Worm (Caenorhabditis elegans): Measurements from ENCODE around the gene C46A5.1.

C46A5.1 gene

DNA sequence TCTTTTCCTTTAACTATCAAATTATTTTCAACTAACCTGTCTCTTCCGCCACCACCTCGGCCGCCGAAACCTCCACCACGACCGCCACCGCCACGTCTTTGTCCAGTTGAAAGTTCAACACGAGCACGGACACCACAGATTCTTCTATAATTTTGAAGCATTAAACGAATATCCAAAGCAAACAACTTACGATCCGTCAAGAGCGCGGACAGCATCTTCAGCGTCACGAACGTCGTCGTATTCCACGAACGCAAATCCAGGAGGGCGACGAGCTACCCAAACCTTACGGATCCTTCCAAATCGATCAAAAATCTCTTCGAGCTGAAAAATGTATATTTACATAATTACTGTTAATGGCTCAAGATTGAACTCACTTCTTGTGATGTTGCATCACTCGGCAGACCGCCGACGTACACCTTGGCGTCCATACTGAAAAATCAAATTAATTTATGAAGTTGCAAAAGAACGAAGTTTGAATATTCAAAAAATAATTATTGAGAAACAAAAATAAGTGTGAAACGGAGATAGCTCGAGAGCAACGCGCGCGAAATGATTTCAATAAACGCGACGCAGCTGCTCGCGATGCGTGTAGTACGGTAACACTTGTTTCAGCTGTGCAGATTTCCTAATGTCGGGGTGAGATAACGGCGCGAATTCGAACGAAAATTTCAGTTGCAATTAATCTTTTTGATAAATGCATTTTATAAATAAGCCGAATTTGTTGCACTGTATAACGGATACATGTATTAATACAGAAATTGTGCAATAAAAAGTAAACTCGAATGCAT lies 27.3 kb downstream of the C46A5.1 start, which contains the start of gene rsp-6 (continued):
- no peak for TF ChIP-seq ceh-28 (tag; optimal IDR thresholded peaks at IDR 0.05)
- TF ChIP-seq nhr-48 (tag; optimal IDR thresholded peaks at IDR 0.05) = peak; percentile 16

ce11 chrIV:7791821-7792446 lies 28.2 kb downstream of the C46A5.1 start, which contains the start of gene C33H5.13:
Gene C33H5.13 (minus strand): TSS chrIV:7792263.
- peak; percentile 90 for TF ChIP-seq pqm-1 (tag; optimal IDR thresholded peaks at IDR 0.05)
- TF ChIP-seq hlh-11 (tag; optimal IDR thresholded peaks at IDR 0.05) = peak; percentile 61
- TF ChIP-seq nhr-77 (tag; optimal IDR thresholded peaks at IDR 0.05) = peak; percentile 43
- TF ChIP-seq daf-16 (GFP tag; optimal IDR thresholded peaks at IDR 0.05) = no peak
- peak; percentile 44 for TF ChIP-seq daf-16 (tag; optimal IDR thresholded peaks at IDR 0.05)
- peak; percentile 71 for TF ChIP-seq aha-1 (tag)
- no peak for TF ChIP-seq php-3 (GFP tag; IDR thresholded peaks at IDR 0.05)
- no peak for TF ChIP-seq F49E8.2 (tag; optimal IDR thresholded peaks at IDR 0.05; ENCODE audit: borderline replicate concordance)
- peak; percentile 50 for TF ChIP-seq dve-1 (tag; optimal IDR thresholded peaks at IDR 0.05; ENCODE audit: insufficient read depth)
- peak; percentile 8; the same call in 1 of the 2 replicates for TF ChIP-seq dmd-6 (GFP tag; IDR thresholded peaks at IDR 0.05)
- TF ChIP-seq lsy-2 (tag; optimal IDR thresholded peaks at IDR 0.05) = peak in 1 of 2 experiments; percentile 18
- no peak for TF ChIP-seq F37D6.2 (tag; optimal IDR thresholded peaks at IDR 0.05)
- peak; percentile 49 for TF ChIP-seq nhr-28 (tag; optimal IDR thresholded peaks at IDR 0.05)
- TF ChIP-seq arid-1 (GFP tag; conservative IDR thresholded peaks at IDR 0.05) = no peak
- TF ChIP-seq T20F7.1 (GFP tag; optimal IDR thresholded peaks at IDR 0.05) = peak; percentile 18
- TF ChIP-seq ZK337.2 (GFP tag; IDR thresholded peaks at IDR 0.05) = no peak

- TF ChIP-seq hmg-1.1 (GFP tag; IDR thresholded peaks at IDR 0.05) (no peak), ceh-20 (GFP tag; IDR thresholded peaks at IDR 0.05) (no peak), egl-43 (GFP tag; IDR thresholded peaks at IDR 0.05) (no peak), unc-130 (GFP tag; optimal IDR thresholded peaks at IDR 0.05) (no peak), Y48G9A.11 (GFP tag; IDR thresholded peaks at IDR 0.05) (no peak), dpl-1 (GFP tag; optimal IDR thresholded peaks at IDR 0.05) (no peak), zip-11 (GFP tag; IDR thresholded peaks at IDR 0.05) (no peak), mep-1 (tag; optimal IDR thresholded peaks at IDR 0.05) (no peak)
These were observed 31.0 kb downstream of the C46A5.1 start, which contains the start of gene ntp-1 for ce11 chrIV:7794709-7795108. Gene ntp-1 (minus strand): TSS chrIV:7794809.

ce11 chrIV:7796432-7797113 lies 32.8 kb downstream of the C46A5.1 start, which contains the start of gene sgo-1:
Gene sgo-1 (minus strand): TSS chrIV:7796482.
- TF ChIP-seq lin-39 (tag; optimal IDR thresholded peaks at IDR 0.05) = no peak
- no peak for TF ChIP-seq ama-1 (optimal IDR thresholded peaks at IDR 0.05)
- TF ChIP-seq snpc-1.2 (GFP tag; IDR thresholded peaks at IDR 0.05) = peak; percentile 87
- TF ChIP-seq F49E8.2 (tag; optimal IDR thresholded peaks at IDR 0.05; ENCODE audit: borderline replicate concordance) = peak; percentile 91
- TF ChIP-seq Y48G9A.11 (GFP tag; IDR thresholded peaks at IDR 0.05) = peak; percentile 87
- peak; percentile 85 for TF ChIP-seq lin-38 (GFP tag; IDR thresholded peaks at IDR 0.05)
- no peak for TF ChIP-seq hmg-1.1 (GFP tag; IDR thresholded peaks at IDR 0.05)
- TF ChIP-seq nhr-10 (tag; optimal IDR thresholded peaks at IDR 0.05) = no peak
- TF ChIP-seq ztf-11 (tag; optimal IDR thresholded peaks at IDR 0.05) = no peak
- no peak for TF ChIP-seq zip-2 (tag; optimal IDR thresholded peaks at IDR 0.05)
- TF ChIP-seq ceh-28 (tag; optimal IDR thresholded peaks at IDR 0.05) = no peak
- peak; percentile 83 for TF ChIP-seq unc-130 (GFP tag; optimal IDR thresholded peaks at IDR 0.05)
- 0 out of 2 replicates have a peak, but pooled peaks have one; percentile 51 for TF ChIP-seq arid-1 (GFP tag; conservative IDR thresholded peaks at IDR 0.05)
- TF ChIP-seq daf-19 (GFP tag; conservative IDR thresholded peaks at IDR 0.05) = no peak
- TF ChIP-seq mep-1 (tag; optimal IDR thresholded peaks at IDR 0.05) = no peak
- no peak for TF ChIP-seq ceh-32 (tag; optimal IDR thresholded peaks at IDR 0.05; ENCODE audit: poor library complexity)
- TF ChIP-seq lin-15B (tag; optimal IDR thresholded peaks at IDR 0.05) = no peak
